Worm (Caenorhabditis elegans) whole organism, L3 larva: ENCODE results near the gene flp-4.

Experiments used
- aly-2 ChIP-seq: fragments of 150-350 bp; optimal IDR thresholded peaks from 2 replicates; lab custom pipeline; 2014; ENCODE audit warnings: missing biosample characterization, missing genetic modification characterization
- ceh-82 ChIP-seq: fragments of 150-350 bp; optimal IDR thresholded peaks from 2 replicates; lab custom pipeline; 2014; ENCODE audit warnings: missing biosample characterization, missing genetic modification characterization
- egl-27 ChIP-seq: sonication (generic microtip); optimal IDR thresholded peaks from 4 replicates; lab custom pipeline; 2017; ENCODE audit warnings: missing biosample characterization, missing genetic modification reagents, missing genetic modification characterization
- elt-1 ChIP-seq: fragments of 150-350 bp; optimal IDR thresholded peaks from 2 replicates; lab custom pipeline; 2014; ENCODE audit warnings: missing biosample characterization, missing genetic modification characterization
- elt-3 ChIP-seq, 3 experiments: fragments of 150-350 bp in 1 of 3; sonication (generic microtip) in 2 of 3; optimal IDR thresholded peaks; 2 replicates in 2 of 3; 4 replicates in 1 of 3; lab custom pipeline; 2014 to 2017; ENCODE audit warnings: missing biosample characterization in 3 of 3, missing genetic modification characterization in 3 of 3
- eor-1 ChIP-seq, 2 experiments: fragments of 150-350 bp; optimal IDR thresholded peaks; 2 replicates each; lab custom pipeline; 2014 to 2018; ENCODE audit warnings: missing biosample characterization in 2 of 2, missing genetic modification characterization in 2 of 2
- fkh-10 ChIP-seq: sonication (generic microtip); optimal IDR thresholded peaks from 2 replicates; lab custom pipeline; 2017; ENCODE audit warnings: missing biosample characterization, missing genetic modification reagents, missing genetic modification characterization
- mdl-1 ChIP-seq: fragments of 150-350 bp; optimal IDR thresholded peaks from 2 replicates; lab custom pipeline; 2014; ENCODE audit warnings: missing biosample characterization, missing genetic modification characterization
- nhr-11 ChIP-seq: fragments of 150-350 bp; optimal IDR thresholded peaks from 2 replicates; lab custom pipeline; 2014; ENCODE audit warnings: missing biosample characterization, missing genetic modification characterization
- nhr-28 ChIP-seq: fragments of 150-350 bp; optimal IDR thresholded peaks from 2 replicates; lab custom pipeline; 2014; ENCODE audit warnings: missing biosample characterization, missing genetic modification characterization
- nhr-77 ChIP-seq: fragments of 150-350 bp; optimal IDR thresholded peaks from 2 replicates; lab custom pipeline; 2014; ENCODE audit warnings: missing biosample characterization, missing genetic modification characterization
- pqm-1 ChIP-seq: fragments of 150-350 bp; optimal IDR thresholded peaks from 2 replicates; lab custom pipeline; 2017; ENCODE audit warnings: missing biosample characterization, missing genetic modification characterization, inconsistent platforms
- unc-39 ChIP-seq: sonication (generic microtip); optimal IDR thresholded peaks from 4 replicates; lab custom pipeline; 2017; ENCODE audit warnings: missing biosample characterization, missing genetic modification characterization
- ztf-4 ChIP-seq: fragments of 150-350 bp; optimal IDR thresholded peaks from 2 replicates; lab custom pipeline; 2014; ENCODE audit warnings: missing biosample characterization, missing genetic modification characterization

DNA sequence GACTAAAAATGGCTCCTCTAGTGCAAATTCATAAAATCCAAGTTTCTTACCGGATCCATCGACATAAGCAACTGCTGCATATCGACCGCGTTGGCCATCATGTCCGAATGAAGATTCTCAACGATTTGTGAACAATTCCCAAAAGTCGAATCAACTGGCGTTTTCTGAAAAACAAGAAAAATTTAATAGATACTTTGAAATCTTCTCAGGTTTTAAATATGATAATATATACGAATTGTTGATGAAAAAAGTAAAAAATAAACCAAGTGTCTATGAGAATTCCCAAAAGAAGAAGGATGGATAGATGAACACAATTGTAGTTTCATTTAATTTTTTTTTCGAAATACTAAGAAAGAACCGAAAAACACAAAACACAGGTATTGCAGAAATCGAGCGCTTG, 19.1 kb downstream of the flp-4 start, which contains the start of gene die-1:
- TF ChIP-seq aly-2, result no peak
- TF ChIP-seq elt-1 (tag; lab: Kevin White, UChicago), result no peak
- no peak for TF ChIP-seq nhr-28 (tag; lab: Kevin White, UChicago)
- TF ChIP-seq elt-3 (tag; optimal IDR thresholded peaks at IDR 0.05; lab: Kevin White, UChicago), result no peak
- no peak for TF ChIP-seq egl-27 (tag; lab: Kevin White, UChicago)
- no peak for TF ChIP-seq fkh-10 (GFP tag; lab: Kevin White, UChicago)
- no peak for TF ChIP-seq nhr-11 (tag; lab: Kevin White, UChicago)
- TF ChIP-seq ceh-82 (tag; lab: Kevin White, UChicago), result no peak
- no peak for TF ChIP-seq mdl-1
- no peak for TF ChIP-seq pqm-1 (tag; lab: Kevin White, UChicago)
- no peak for TF ChIP-seq ztf-4 (tag; lab: Kevin White, UChicago)
- no peak for TF ChIP-seq nhr-77 (tag; lab: Kevin White, UChicago)
- no peak for TF ChIP-seq unc-39
- no peak for TF ChIP-seq eor-1 (tag; optimal IDR thresholded peaks at IDR 0.05; lab: Kevin White, UChicago)
